Fruit fly (Drosophila melanogaster): ENCODE results near the gene Tps1.

- TF ChIP-seq psq (optimal IDR thresholded peaks at IDR 0.05) (no peak), Sin3A (optimal IDR thresholded peaks at IDR 0.05) (no peak), ttk (optimal IDR thresholded peaks at IDR 0.05) (no peak), Myc (optimal IDR thresholded peaks at IDR 0.05) (no peak), h (optimal IDR thresholded peaks at IDR 0.05) (no peak), insv (optimal IDR thresholded peaks at IDR 0.05) (no peak)
These were observed 48.1 kb upstream of the Tps1 start for dm6 chr2L:4339780-4340694.

Data from Kc167 (cell line).